Worm (Caenorhabditis elegans): Measurements from ENCODE around the gene C44H4.8.

C44H4.8 gene

DNA sequence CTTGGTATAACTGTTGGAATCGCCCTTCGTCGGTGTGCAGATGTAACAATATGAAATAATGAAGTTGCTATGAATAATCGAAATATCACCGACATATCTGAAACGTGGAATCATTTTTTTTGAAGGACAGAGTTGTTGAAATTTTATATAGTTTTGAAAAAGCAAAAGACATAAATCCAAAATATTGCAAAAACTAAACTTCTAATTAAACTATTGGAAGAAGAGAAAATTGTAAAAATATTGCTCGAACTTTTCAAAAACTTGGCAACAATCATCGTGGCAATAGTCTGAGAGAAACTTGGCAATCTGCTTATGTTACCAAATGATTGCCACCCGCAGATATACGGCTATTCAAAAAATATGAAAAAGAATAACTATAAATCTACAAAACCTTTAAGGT lies 50.5 kb downstream of the C44H4.8 start, which contains the start of gene F54E4.4:
Gene F54E4.4, minus strand, starts transcription at position 101 of the 400 bp plus-strand sequence.
- no peak for TF ChIP-seq nhr-2 (tag; optimal IDR thresholded peaks at IDR 0.05)
- TF ChIP-seq elt-3 (tag; optimal IDR thresholded peaks at IDR 0.05), result no peak
- no peak for TF ChIP-seq mep-1 (tag; optimal IDR thresholded peaks at IDR 0.05)
- no peak for TF ChIP-seq unc-39 (tag; optimal IDR thresholded peaks at IDR 0.05)
- TF ChIP-seq M03D4.4 (tag; optimal IDR thresholded peaks at IDR 0.05), result no peak
- no peak for TF ChIP-seq drap-1 (GFP tag; optimal IDR thresholded peaks at IDR 0.05)
- TF ChIP-seq snpc-4 (tag; optimal IDR thresholded peaks at IDR 0.05), result no peak
- TF ChIP-seq ham-2 (GFP tag; optimal IDR thresholded peaks at IDR 0.05), result no peak
- TF ChIP-seq sptf-1 (tag; optimal IDR thresholded peaks at IDR 0.05), result no peak
- TF ChIP-seq flh-1 (GFP tag; optimal IDR thresholded peaks at IDR 0.05), result no peak
- TF ChIP-seq nhr-28 (tag; optimal IDR thresholded peaks at IDR 0.05), result no peak
- no peak for TF ChIP-seq lin-13 (tag; optimal IDR thresholded peaks at IDR 0.05)

Measured in whole organism, mixed stage, embryonic.